Worm (Caenorhabditis elegans) whole organism, young adult: ENCODE measurements around the gene srg-65.

Experiments used
- Y53F4B.3 ChIP-seq: fragments of 200-800 bp; sonication (Bioruptor generic); IDR thresholded peaks from 2 replicates; pipeline ENCODE4 v1.3.6; 2022; ENCODE audit warnings: missing genetic modification reagents, missing genetic modification characterization, missing compliant biosample characterization
- let-526 ChIP-seq: fragments of 200-800 bp; sonication (Bioruptor generic); IDR thresholded peaks from 2 replicates; pipeline ENCODE4 v1.3.6; 2022; ENCODE audit warnings: missing genetic modification reagents, missing genetic modification characterization, missing compliant biosample characterization

- TF ChIP-seq let-526 (GFP tag; lab: Robert Waterston, UW), result no peak
- TF ChIP-seq Y53F4B.3 (GFP tag; lab: Robert Waterston, UW), result no peak
Measured at ce11 chrV:5450742-5451141, 34.0 kb downstream of the srg-65 start.
